Worm (Caenorhabditis elegans) whole organism, L1 larva: ENCODE results near the gene kmo-2.

ENCODE experiments used
- ama-1 ChIP-seq: fragments of 150-350 bp; optimal IDR thresholded peaks from 2 replicates; lab custom pipeline; 2014
- fkh-10 ChIP-seq: sonication (generic microtip); optimal IDR thresholded peaks from 2 replicates; lab custom pipeline; 2017; ENCODE audit warnings: missing biosample characterization, missing genetic modification reagents, missing genetic modification characterization
- lin-13 ChIP-seq: fragments of 150-350 bp; optimal IDR thresholded peaks from 2 replicates; lab custom pipeline; 2014; ENCODE audit warnings: missing biosample characterization, missing genetic modification reagents, missing genetic modification characterization
- skn-1 ChIP-seq: fragments of 150-350 bp; optimal IDR thresholded peaks from 2 replicates; lab custom pipeline; 2014; ENCODE audit warnings: missing biosample characterization, missing genetic modification characterization
- unc-62 ChIP-seq: fragments of 150-350 bp; optimal IDR thresholded peaks from 2 replicates; lab custom pipeline; 2014; ENCODE audit warnings: missing biosample characterization, missing genetic modification reagents, missing genetic modification characterization

ce11 chrV:12088773-12089172 lies 20.4 kb upstream of the kmo-2 start, which contains the start of gene R07B7.12:
- no peak for TF ChIP-seq fkh-10
- no peak for TF ChIP-seq lin-13
- no peak for TF ChIP-seq ama-1
- TF ChIP-seq unc-62 (GFP tag; lab: Kevin White, UChicago): no peak
- no peak for TF ChIP-seq skn-1 (tag; lab: Kevin White, UChicago)
